Worm (Caenorhabditis elegans): ENCODE measurements around the gene nhx-3.

DNA sequence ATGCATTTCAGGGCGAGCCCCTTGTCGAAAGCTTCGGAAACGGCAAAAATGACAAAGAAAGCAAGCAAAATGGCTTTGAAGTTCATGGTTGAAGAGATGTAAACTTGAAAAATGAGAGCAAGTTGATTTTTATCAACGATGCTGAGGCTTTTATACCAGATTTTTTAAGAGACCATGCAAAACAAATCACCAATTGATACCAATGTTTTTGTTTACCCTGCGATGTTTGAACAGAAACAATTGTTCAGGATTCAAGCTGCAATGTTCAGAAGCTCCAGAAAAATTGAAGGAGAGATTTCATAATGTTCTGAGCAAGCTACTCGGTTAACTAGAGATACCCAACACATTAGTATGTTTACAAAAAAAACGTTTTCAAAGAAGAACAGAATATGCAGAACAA is 23.0 kb downstream of the nhx-3 start, which contains the start of gene C54F6.15:
- TF ChIP-seq nhr-11 (tag; optimal IDR thresholded peaks at IDR 0.05) (no peak), nhr-77 (tag; optimal IDR thresholded peaks at IDR 0.05) (no peak), zag-1 (tag; optimal IDR thresholded peaks at IDR 0.05) (no peak), F13H6.1 (tag; optimal IDR thresholded peaks at IDR 0.05) (no peak), aly-2 (tag; optimal IDR thresholded peaks at IDR 0.05) (no peak), unc-62 (GFP tag; optimal IDR thresholded peaks at IDR 0.05) (no peak), ZK546.5 (tag; optimal IDR thresholded peaks at IDR 0.05) (no peak), egl-27 (tag; optimal IDR thresholded peaks at IDR 0.05) (no peak), nhr-237 (tag; optimal IDR thresholded peaks at IDR 0.05) (no peak)

All from whole organism, L2 larva.